Worm (Caenorhabditis elegans) whole organism, L4 larva: ENCODE results near the gene shn-1.

Source experiments
- F44E2.7 ChIP-seq: fragments of 200-800 bp; sonication (Bioruptor generic); IDR thresholded peaks from 2 replicates; pipeline ENCODE4 v2.1.2; 2022; ENCODE audit warnings: missing genetic modification characterization, missing compliant biosample characterization
- T26A8.4 ChIP-seq: fragments of 200-800 bp; sonication (Bioruptor generic); IDR thresholded peaks from 2 replicates; pipeline ENCODE4 v1.3.6; 2022; ENCODE audit warnings: missing genetic modification characterization, missing compliant biosample characterization
- aha-1 ChIP-seq: fragments of 150-350 bp; peaks from one replicate; lab custom pipeline; 2014; ENCODE audit warnings: missing biosample characterization, missing genetic modification characterization
- ceh-62 ChIP-seq: sonication (generic microtip); optimal IDR thresholded peaks from 2 replicates; lab custom pipeline; 2017; ENCODE audit warnings: missing biosample characterization, missing genetic modification characterization
- dmd-8 ChIP-seq: fragments of 200-800 bp; sonication (Bioruptor generic); IDR thresholded peaks from 2 replicates; pipeline ENCODE4 v1.3.6; 2022; ENCODE audit warnings: missing genetic modification characterization, missing compliant biosample characterization
- egl-27 ChIP-seq: sonication (generic microtip); optimal IDR thresholded peaks from 3 replicates; lab custom pipeline; 2017; ENCODE audit warnings: missing biosample characterization, missing genetic modification reagents, missing genetic modification characterization
- fkh-10 ChIP-seq: fragments of 150-350 bp; optimal IDR thresholded peaks from 2 replicates; lab custom pipeline; 2014; ENCODE audit warnings: missing biosample characterization, missing genetic modification reagents, missing genetic modification characterization
- lin-29 ChIP-seq: fragments of 200-800 bp; sonication (Bioruptor generic); IDR thresholded peaks from 2 replicates; pipeline ENCODE4 v1.3.6; 2022; ENCODE audit warnings: missing genetic modification reagents, missing genetic modification characterization, missing compliant biosample characterization
- lsy-2 ChIP-seq, 2 experiments: fragments of 150-350 bp in 1 of 2; sonication (generic microtip) in 1 of 2; optimal IDR thresholded peaks; 2 replicates each; lab custom pipeline; 2014 to 2017; ENCODE audit warnings: missing biosample characterization in 2 of 2, missing genetic modification characterization in 2 of 2
- mxl-2 ChIP-seq: fragments of 200-800 bp; sonication (Bioruptor generic); conservative IDR thresholded peaks from 2 replicates; pipeline ENCODE4 v1.3.6; 2022; ENCODE audit warnings: missing genetic modification reagents, missing genetic modification characterization, missing compliant biosample characterization
- nhr-76 ChIP-seq: fragments of 150-350 bp; optimal IDR thresholded peaks from 2 replicates; lab custom pipeline; 2014; ENCODE audit warnings: missing biosample characterization, missing genetic modification characterization
- rbr-2 ChIP-seq: sonication (generic microtip); optimal IDR thresholded peaks from 2 replicates; lab custom pipeline; 2016; ENCODE audit warnings: missing genotype, missing genetic modification characterization, missing compliant biosample characterization
- sdz-12 ChIP-seq: fragments of 200-800 bp; sonication (Bioruptor generic); optimal IDR thresholded peaks from 2 replicates; lab custom pipeline; 2018; ENCODE audit warnings: mild to moderate bottlenecking, missing genetic modification characterization, missing compliant biosample characterization
- set-16 ChIP-seq: fragments of 200-800 bp; sonication (Bioruptor generic); IDR thresholded peaks from 2 replicates; pipeline ENCODE4 v1.3.6; 2022; ENCODE audit warnings: missing genetic modification reagents, missing genetic modification characterization, missing compliant biosample characterization
- spr-3 ChIP-seq: fragments of 200-800 bp; sonication (Bioruptor generic); optimal IDR thresholded peaks from 2 replicates; lab custom pipeline; 2018; ENCODE audit warnings: mild to moderate bottlenecking, missing genetic modification characterization, missing compliant biosample characterization
- unc-62 ChIP-seq, 3 experiments: fragments of 150-350 bp in 1 of 3; sonication (generic microtip); optimal IDR thresholded peaks in 2 of 3; peaks in 1 of 3; 1 replicate in 1 of 3; 2 replicates in 2 of 3; lab custom pipeline; 2014 to 2017; ENCODE audit warnings: missing biosample characterization in 3 of 3, missing genetic modification characterization in 3 of 3, missing genetic modification reagents in 3 of 3, missing genotype in 1 of 3
- ztf-7 ChIP-seq: fragments of 150-350 bp; optimal IDR thresholded peaks from 2 replicates; lab custom pipeline; 2014; ENCODE audit warnings: missing biosample characterization, missing genetic modification characterization

shn-1 gene

ce11 chrII:11336640-11337241 lies 54.0 kb downstream of the shn-1 start:
- TF ChIP-seq F44E2.7 (GFP tag; lab: Robert Waterston, UW), result no peak
- TF ChIP-seq set-16, result peak; percentile 85
- TF ChIP-seq mxl-2, result 0 out of 2 replicates have a peak, but pooled peaks have one; percentile 5
- TF ChIP-seq aha-1 (tag; lab: Kevin White, UChicago), result peak; percentile 91
- TF ChIP-seq spr-3 (GFP tag; lab: Kevin White, UChicago), result peak; percentile 3

- TF ChIP-seq T26A8.4 (GFP tag; lab: Robert Waterston, UW) (peak; percentile 64; the same call in 1 of the 2 replicates), nhr-76 (tag; lab: Kevin White, UChicago) (no peak)
Measured at ce11 chrII:11336163-11336562, 54.6 kb downstream of the shn-1 start.

ce11 chrII:11335670-11336069 lies 55.1 kb downstream of the shn-1 start:
- peak; percentile 2 for TF ChIP-seq rbr-2
- TF ChIP-seq fkh-10, result peak; percentile 90
- no peak for TF ChIP-seq lin-29
- no peak for TF ChIP-seq F44E2.7 (GFP tag; lab: Robert Waterston, UW)
- peak; percentile 80 for TF ChIP-seq aha-1 (tag; lab: Kevin White, UChicago)
- no peak for TF ChIP-seq dmd-8 (GFP tag; lab: Robert Waterston, UW)
- TF ChIP-seq sdz-12, result no peak
- no peak for TF ChIP-seq ceh-62 (tag; lab: Kevin White, UChicago)
- no peak for TF ChIP-seq nhr-76 (tag; lab: Kevin White, UChicago)
- TF ChIP-seq egl-27 (tag; lab: Kevin White, UChicago), result no peak
- no peak for TF ChIP-seq T26A8.4 (GFP tag; lab: Robert Waterston, UW)
- TF ChIP-seq ztf-7 (tag; lab: Kevin White, UChicago), result no peak
- peak in 1 of 2 experiments; percentile 8 for TF ChIP-seq lsy-2 (tag; optimal IDR thresholded peaks at IDR 0.05; lab: Kevin White, UChicago)
- TF ChIP-seq unc-62 (GFP tag; optimal IDR thresholded peaks at IDR 0.05 in 1 of 2; lab: Kevin White, UChicago), result peak in 1 of 2 experiments; percentile 84
- no peak for TF ChIP-seq unc-62 (tag; optimal IDR thresholded peaks at IDR 0.05; lab: Kevin White, UChicago)
